Worm (Caenorhabditis elegans): Measurements from ENCODE around the gene ceh-53.

Gene ceh-53

ce11 chrIV:3497909-3498308 is at the start of gene ceh-53:
TSS of gene ceh-53 (plus strand) at chrIV:3498209.
- no peak for TF ChIP-seq zip-2 (tag; optimal IDR thresholded peaks at IDR 0.05)
- TF ChIP-seq ztf-7 (tag; optimal IDR thresholded peaks at IDR 0.05), result no peak
- no peak for TF ChIP-seq R02D3.7 (tag; optimal IDR thresholded peaks at IDR 0.05)
- no peak for TF ChIP-seq ces-1 (GFP tag; optimal IDR thresholded peaks at IDR 0.05)
- no peak for TF ChIP-seq sdz-12 (GFP tag; optimal IDR thresholded peaks at IDR 0.05)
- TF ChIP-seq ZK546.5 (tag; optimal IDR thresholded peaks at IDR 0.05), result no peak

DNA sequence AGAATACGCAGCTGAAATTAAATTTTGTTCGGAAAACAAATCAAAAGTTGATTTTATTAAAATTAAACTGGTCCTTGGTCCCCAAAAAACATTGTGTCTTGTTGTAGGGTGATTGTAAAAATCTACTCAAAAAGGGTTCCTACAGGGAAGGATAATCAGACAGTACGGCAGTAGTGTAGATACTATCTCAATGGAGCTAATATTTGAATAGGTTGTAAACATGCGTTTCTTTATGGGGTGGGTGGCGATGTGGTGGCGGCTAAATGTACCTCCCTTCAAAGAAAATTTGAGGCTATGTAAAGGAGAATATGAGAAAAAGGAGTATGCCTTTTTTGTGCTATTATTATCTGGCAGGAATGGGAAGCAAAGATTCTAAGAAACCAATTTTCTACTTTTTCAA is 45.5 kb upstream of the ceh-53 start:
- TF ChIP-seq jun-1 (tag; optimal IDR thresholded peaks at IDR 0.05) (no peak), unc-62 (GFP tag; optimal IDR thresholded peaks at IDR 0.05 in 1 of 2) (peak in 1 of 2 experiments; percentile 88), unc-62 (tag; optimal IDR thresholded peaks at IDR 0.05) (no peak), aha-1 (tag) (peak; percentile 57)

ce11 chrIV:3453346-3453745 is 44.7 kb upstream of the ceh-53 start, which contains the start of gene srz-23:
TSS of gene srz-23 (plus strand) at chrIV:3453608.
- TF ChIP-seq arid-1 (GFP tag; conservative IDR thresholded peaks at IDR 0.05), result no peak
- TF ChIP-seq mdl-1 (tag; optimal IDR thresholded peaks at IDR 0.05), result no peak
- no peak for TF ChIP-seq Y105C5A.15 (GFP tag; IDR thresholded peaks at IDR 0.05)
- TF ChIP-seq T20F7.1 (GFP tag; optimal IDR thresholded peaks at IDR 0.05), result no peak
- no peak for TF ChIP-seq nhr-42 (GFP tag; IDR thresholded peaks at IDR 0.05)
- TF ChIP-seq set-16 (GFP tag; IDR thresholded peaks at IDR 0.05), result no peak
- no peak for TF ChIP-seq Y48G9A.11 (GFP tag; IDR thresholded peaks at IDR 0.05)
- TF ChIP-seq zfp-3 (GFP tag; conservative IDR thresholded peaks at IDR 0.05), result no peak
- TF ChIP-seq mes-2 (tag; optimal IDR thresholded peaks at IDR 0.05; ENCODE audit: poor library complexity, severe bottlenecking), result no peak
- TF ChIP-seq madf-9 (GFP tag; conservative IDR thresholded peaks at IDR 0.05), result no peak
- TF ChIP-seq lin-13 (GFP tag; optimal IDR thresholded peaks at IDR 0.05), result no peak
- no peak for TF ChIP-seq ces-1 (GFP tag; optimal IDR thresholded peaks at IDR 0.05)
- no peak for TF ChIP-seq nhr-41 (GFP tag; IDR thresholded peaks at IDR 0.05)
- no peak for TF ChIP-seq dmd-9 (GFP tag; IDR thresholded peaks at IDR 0.05)

DNA sequence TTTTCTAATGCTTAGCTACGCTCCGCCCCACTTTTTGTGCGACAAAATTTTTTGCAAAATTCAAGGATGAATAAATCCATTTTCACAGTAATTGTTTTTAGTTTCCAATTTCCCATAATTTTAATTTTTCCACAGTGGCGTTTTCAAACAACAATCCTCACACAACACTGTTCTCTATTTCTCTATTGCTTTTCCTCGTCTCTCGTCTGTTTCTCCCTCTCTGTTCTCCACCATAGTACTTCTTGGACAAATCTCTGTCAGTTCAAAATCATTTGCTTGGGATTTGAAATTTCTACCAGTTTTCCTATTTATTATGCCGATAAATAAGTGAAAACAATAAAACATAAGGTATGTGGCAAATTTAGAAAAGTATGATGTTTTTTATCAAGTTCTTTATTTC is 34.8 kb upstream of the ceh-53 start, which contains the start of gene F58E2.4:
TSS of gene F58E2.4 (plus strand) at position 134 of the 400 bp plus-strand sequence.
- no peak for TF ChIP-seq lsy-2 (tag; optimal IDR thresholded peaks at IDR 0.05)
- peak; percentile 19 for TF ChIP-seq aha-1 (tag)
- no peak for TF ChIP-seq lir-3 (tag; optimal IDR thresholded peaks at IDR 0.05)
- TF ChIP-seq dmd-8 (GFP tag; IDR thresholded peaks at IDR 0.05), result no peak

ce11 chrIV:3467128-3467527 is 30.9 kb upstream of the ceh-53 start, which contains the start of gene F58E2.3:
TSS of gene F58E2.3 (plus strand) at chrIV:3467428.
- TF ChIP-seq lin-1 (GFP tag; IDR thresholded peaks at IDR 0.05), result no peak
- no peak for TF ChIP-seq ZK337.2 (GFP tag; IDR thresholded peaks at IDR 0.05)
- no peak for TF ChIP-seq Y5F2A.4 (GFP tag; optimal IDR thresholded peaks at IDR 0.05)
- TF ChIP-seq fkh-10 (GFP tag; optimal IDR thresholded peaks at IDR 0.05), result no peak
- no peak for TF ChIP-seq ceh-32 (tag; optimal IDR thresholded peaks at IDR 0.05; ENCODE audit: poor library complexity)
- TF ChIP-seq D1046.2 (GFP tag; IDR thresholded peaks at IDR 0.05), result no peak
- no peak for TF ChIP-seq pqm-1 (tag; optimal IDR thresholded peaks at IDR 0.05)
- no peak for TF ChIP-seq spr-3 (GFP tag; optimal IDR thresholded peaks at IDR 0.05)
- no peak for TF ChIP-seq hlh-11 (tag; optimal IDR thresholded peaks at IDR 0.05)
- TF ChIP-seq zip-11 (GFP tag; IDR thresholded peaks at IDR 0.05), result no peak
- TF ChIP-seq unc-62 (GFP tag; optimal IDR thresholded peaks at IDR 0.05 in 1 of 2), result no peak
- TF ChIP-seq unc-62 (tag; optimal IDR thresholded peaks at IDR 0.05), result no peak
- no peak for TF ChIP-seq fos-1 (tag; optimal IDR thresholded peaks at IDR 0.05)
- TF ChIP-seq nhr-76 (tag; optimal IDR thresholded peaks at IDR 0.05), result no peak
- TF ChIP-seq F37D6.2 (tag; optimal IDR thresholded peaks at IDR 0.05), result no peak
